Fruit fly (Drosophila melanogaster): Measurements from ENCODE around the gene red.

- TF ChIP-seq CTCF (optimal IDR thresholded peaks at IDR 0.05) (no peak), CG8478 (optimal IDR thresholded peaks at IDR 0.05) (no peak)
Measured at dm6 chr3R:14299891-14300290, 11.0 kb downstream of the red start.

Data from S2 (cell line).